Worm (Caenorhabditis elegans): Measurements from ENCODE around the gene F38B7.3.

F38B7.3 gene

DNA sequence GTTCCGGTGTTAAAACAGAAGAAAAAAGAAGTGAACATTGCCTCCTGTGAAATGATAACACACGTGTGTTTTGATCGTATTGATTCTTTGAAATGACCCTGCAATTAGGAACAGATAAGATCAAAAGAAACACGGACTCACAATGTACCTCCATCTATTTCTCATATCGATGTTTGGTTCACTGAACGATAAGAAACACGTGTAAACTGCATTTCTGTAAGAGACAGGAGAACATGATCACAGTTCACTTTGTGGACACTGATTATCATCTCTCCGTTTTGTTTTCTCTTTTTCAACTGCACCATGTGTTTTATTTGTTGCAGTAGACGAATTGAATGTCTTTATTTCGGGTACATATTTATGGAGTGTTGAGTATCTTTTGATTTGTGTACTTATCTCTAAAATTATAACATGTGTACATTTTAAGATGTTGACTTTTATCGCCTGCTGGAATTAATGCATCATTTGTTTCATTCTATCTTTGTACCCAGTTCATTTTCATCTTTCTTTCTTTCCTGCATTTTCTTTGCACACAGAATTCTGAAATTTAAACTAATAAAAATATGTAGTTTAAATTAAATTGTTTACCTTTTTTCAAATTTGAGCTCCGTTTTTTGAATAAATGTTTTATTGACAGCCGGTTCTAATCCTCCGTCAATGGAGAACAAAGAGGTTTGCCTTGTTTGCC lies 24.0 kb downstream of the F38B7.3 start, which contains the start of the genes H12C20.7 and nhr-68:
Gene H12C20.7 (minus strand): TSS at position 188 of the 688 bp plus-strand sequence.
Gene nhr-68 (plus strand): TSS at position 638 of the 688 bp plus-strand sequence.
- no peak for TF ChIP-seq ztf-29 (GFP tag; IDR thresholded peaks at IDR 0.05)
- TF ChIP-seq flt-1 (GFP tag; IDR thresholded peaks at IDR 0.05), result no peak
- no peak for TF ChIP-seq ztf-23 (GFP tag; IDR thresholded peaks at IDR 0.05)
- no peak for TF ChIP-seq cog-1 (tag; optimal IDR thresholded peaks at IDR 0.05)
- TF ChIP-seq T22C8.4 (GFP tag; IDR thresholded peaks at IDR 0.05), result no peak
- TF ChIP-seq tab-1 (GFP tag; IDR thresholded peaks at IDR 0.05), result no peak
- TF ChIP-seq med-1 (GFP tag; optimal IDR thresholded peaks at IDR 0.05; ENCODE audit: insufficient read depth), result no peak
- TF ChIP-seq ref-1 (GFP tag; conservative IDR thresholded peaks at IDR 0.05), result no peak
- no peak for TF ChIP-seq klf-2 (GFP tag; conservative IDR thresholded peaks at IDR 0.05)

DNA sequence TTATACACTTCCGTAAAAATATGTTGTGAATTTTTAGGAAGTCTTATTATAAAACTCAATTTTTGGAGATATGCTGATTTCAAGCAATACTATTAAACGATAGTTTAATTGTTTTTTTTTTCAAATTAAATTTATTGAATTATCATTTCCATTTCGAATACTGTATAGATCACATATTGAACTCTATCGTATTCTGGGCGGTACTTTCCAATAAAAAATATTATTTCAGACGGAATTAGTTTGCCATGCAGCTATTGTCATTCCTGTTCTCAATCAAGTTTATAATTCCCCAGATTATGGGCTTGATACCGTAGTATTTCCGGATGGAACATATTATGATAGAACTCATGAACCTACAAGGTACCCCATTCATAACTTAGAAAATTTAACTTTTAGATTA lies 25.7 kb downstream of the F38B7.3 start:
- no peak for TF ChIP-seq med-1 (GFP tag; optimal IDR thresholded peaks at IDR 0.05; ENCODE audit: insufficient read depth)
- TF ChIP-seq klf-2 (GFP tag; conservative IDR thresholded peaks at IDR 0.05), result no peak
- TF ChIP-seq flt-1 (GFP tag; IDR thresholded peaks at IDR 0.05), result no peak
- TF ChIP-seq tab-1 (GFP tag; IDR thresholded peaks at IDR 0.05), result no peak
- TF ChIP-seq ztf-23 (GFP tag; IDR thresholded peaks at IDR 0.05), result no peak
- no peak for TF ChIP-seq ztf-29 (GFP tag; IDR thresholded peaks at IDR 0.05)
- no peak for TF ChIP-seq ref-1 (GFP tag; conservative IDR thresholded peaks at IDR 0.05)
- TF ChIP-seq T22C8.4 (GFP tag; IDR thresholded peaks at IDR 0.05), result no peak
- TF ChIP-seq cog-1 (tag; optimal IDR thresholded peaks at IDR 0.05), result no peak

DNA sequence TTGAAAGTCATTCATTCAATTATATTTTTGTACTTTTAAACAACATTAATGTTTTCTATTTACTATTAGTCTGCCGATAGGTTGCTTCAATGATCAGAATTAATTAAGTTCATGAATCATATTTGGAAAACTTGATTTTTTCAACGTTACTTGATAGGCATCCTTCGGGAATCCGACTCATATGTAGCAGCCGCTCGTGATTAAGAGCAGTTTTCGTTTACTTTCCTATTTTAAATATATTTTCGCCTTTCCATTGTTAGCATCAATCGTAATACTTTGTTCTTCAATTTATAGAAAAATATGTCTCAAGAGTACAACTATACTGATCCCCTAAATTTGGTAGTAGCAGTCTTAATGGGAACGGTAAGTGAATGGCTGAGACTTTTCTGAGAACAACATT lies 31.9 kb downstream of the F38B7.3 start, which contains the start of gene srx-90:
Gene srx-90 (plus strand): TSS at position 301 of the 400 bp plus-strand sequence.
- TF ChIP-seq ztf-23 (GFP tag; IDR thresholded peaks at IDR 0.05) (no peak), T22C8.4 (GFP tag; IDR thresholded peaks at IDR 0.05) (no peak), klf-2 (GFP tag; conservative IDR thresholded peaks at IDR 0.05) (no peak), cog-1 (tag; optimal IDR thresholded peaks at IDR 0.05) (no peak), tab-1 (GFP tag; IDR thresholded peaks at IDR 0.05) (no peak), flt-1 (GFP tag; IDR thresholded peaks at IDR 0.05) (no peak), med-1 (GFP tag; optimal IDR thresholded peaks at IDR 0.05; ENCODE audit: insufficient read depth) (no peak), ztf-29 (GFP tag; IDR thresholded peaks at IDR 0.05) (no peak), ref-1 (GFP tag; conservative IDR thresholded peaks at IDR 0.05) (no peak)

DNA sequence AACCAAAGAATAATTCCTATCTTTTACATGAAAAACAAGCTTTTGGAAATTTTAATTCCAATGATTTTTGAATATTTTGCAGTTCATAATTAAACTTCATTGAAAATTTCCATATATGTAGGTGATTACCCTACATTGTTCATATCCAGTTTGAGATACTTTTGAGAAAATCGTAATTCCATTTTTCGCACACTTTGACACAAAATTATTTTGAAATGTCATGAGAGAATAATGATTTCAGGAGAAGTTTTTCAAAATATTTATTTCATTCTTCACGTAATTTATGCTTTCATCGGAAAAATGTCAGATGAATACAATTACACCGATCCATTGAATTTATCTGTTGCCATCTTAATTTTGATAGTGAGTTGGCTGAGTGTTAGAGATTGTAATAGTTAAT lies 34.3 kb downstream of the F38B7.3 start, which contains the start of gene srx-88:
Gene srx-88 (plus strand): TSS at position 301 of the 400 bp plus-strand sequence.
- TF ChIP-seq ztf-29 (GFP tag; IDR thresholded peaks at IDR 0.05) (no peak), klf-2 (GFP tag; conservative IDR thresholded peaks at IDR 0.05) (no peak), med-1 (GFP tag; optimal IDR thresholded peaks at IDR 0.05; ENCODE audit: insufficient read depth) (no peak), ref-1 (GFP tag; conservative IDR thresholded peaks at IDR 0.05) (no peak), T22C8.4 (GFP tag; IDR thresholded peaks at IDR 0.05) (no peak), ztf-23 (GFP tag; IDR thresholded peaks at IDR 0.05) (no peak), tab-1 (GFP tag; IDR thresholded peaks at IDR 0.05) (no peak), flt-1 (GFP tag; IDR thresholded peaks at IDR 0.05) (no peak), cog-1 (tag; optimal IDR thresholded peaks at IDR 0.05) (no peak)

DNA sequence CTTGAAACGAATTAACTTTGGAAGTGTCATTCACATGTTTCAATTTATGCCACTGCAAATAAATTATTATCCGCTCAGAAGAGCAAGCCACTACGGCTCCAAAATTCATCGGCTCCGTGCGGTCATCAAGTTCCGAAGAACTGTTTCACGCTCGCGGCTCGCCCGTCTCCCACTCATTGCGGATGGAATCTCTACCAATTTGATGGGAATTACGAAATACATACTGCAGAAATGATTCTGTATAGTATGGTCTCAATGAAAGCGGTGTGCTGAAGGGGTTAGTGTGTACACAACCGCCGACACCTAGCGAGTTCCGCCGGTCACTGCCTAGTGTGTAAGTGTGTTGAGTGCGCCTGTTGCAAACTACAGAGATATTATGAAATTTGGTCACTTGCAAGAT lies 36.2 kb downstream of the F38B7.3 start:
- TF ChIP-seq ref-1 (GFP tag; conservative IDR thresholded peaks at IDR 0.05) (no peak), cog-1 (tag; optimal IDR thresholded peaks at IDR 0.05) (no peak), ztf-29 (GFP tag; IDR thresholded peaks at IDR 0.05) (no peak), tab-1 (GFP tag; IDR thresholded peaks at IDR 0.05) (no peak), flt-1 (GFP tag; IDR thresholded peaks at IDR 0.05) (no peak), ztf-23 (GFP tag; IDR thresholded peaks at IDR 0.05) (no peak), med-1 (GFP tag; optimal IDR thresholded peaks at IDR 0.05; ENCODE audit: insufficient read depth) (no peak), klf-2 (GFP tag; conservative IDR thresholded peaks at IDR 0.05) (no peak), T22C8.4 (GFP tag; IDR thresholded peaks at IDR 0.05) (no peak)

DNA sequence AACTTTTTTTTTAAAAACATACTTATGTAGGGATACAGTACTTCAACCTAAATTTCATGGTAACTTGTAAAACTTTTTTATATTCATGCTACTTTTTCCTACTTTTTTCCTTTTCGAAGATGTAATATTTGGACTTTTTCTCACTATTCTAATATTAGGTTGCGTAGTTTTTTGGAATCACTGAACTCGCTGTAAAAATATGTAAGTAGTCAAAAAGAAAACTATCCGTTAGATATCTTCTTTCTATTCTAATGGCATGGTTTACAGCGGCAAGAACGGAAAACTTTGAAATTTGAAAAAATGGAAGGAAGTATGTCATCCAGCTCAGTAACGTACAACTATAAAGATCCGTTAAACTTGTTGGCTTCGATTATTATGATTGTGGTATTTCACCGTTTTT lies 40.5 kb downstream of the F38B7.3 start, which contains the start of gene srx-82:
Gene srx-82 (plus strand): TSS at position 301 of the 400 bp plus-strand sequence.
- TF ChIP-seq T22C8.4 (GFP tag; IDR thresholded peaks at IDR 0.05), result no peak
- TF ChIP-seq ztf-23 (GFP tag; IDR thresholded peaks at IDR 0.05), result no peak
- TF ChIP-seq flt-1 (GFP tag; IDR thresholded peaks at IDR 0.05), result no peak
- TF ChIP-seq med-1 (GFP tag; optimal IDR thresholded peaks at IDR 0.05; ENCODE audit: insufficient read depth), result no peak
- TF ChIP-seq klf-2 (GFP tag; conservative IDR thresholded peaks at IDR 0.05), result no peak
- no peak for TF ChIP-seq cog-1 (tag; optimal IDR thresholded peaks at IDR 0.05)
- TF ChIP-seq ref-1 (GFP tag; conservative IDR thresholded peaks at IDR 0.05), result no peak
- TF ChIP-seq tab-1 (GFP tag; IDR thresholded peaks at IDR 0.05), result no peak

DNA sequence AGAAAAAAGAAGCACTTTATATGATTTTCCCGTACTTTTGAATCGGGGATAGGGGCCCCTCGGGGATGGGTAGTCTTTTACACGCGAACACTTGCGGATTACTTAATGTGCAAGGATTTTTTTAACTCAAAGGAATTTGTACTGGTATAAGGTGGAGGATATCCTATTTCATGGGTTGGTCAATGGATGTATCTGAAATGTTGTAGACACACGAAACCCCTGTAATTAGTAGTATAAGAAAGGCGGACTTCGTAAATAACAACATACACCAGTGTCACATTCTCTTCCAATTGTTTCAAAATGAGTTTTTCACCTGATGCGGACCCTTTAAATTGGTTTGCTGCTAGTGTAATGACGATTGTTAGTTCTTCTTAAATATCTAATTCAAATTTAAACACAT lies 44.5 kb downstream of the F38B7.3 start, which contains the start of gene srx-80:
Gene srx-80 (plus strand): TSS at position 301 of the 400 bp plus-strand sequence.
- TF ChIP-seq ztf-23 (GFP tag; IDR thresholded peaks at IDR 0.05) (no peak), flt-1 (GFP tag; IDR thresholded peaks at IDR 0.05) (no peak), klf-2 (GFP tag; conservative IDR thresholded peaks at IDR 0.05) (no peak), ref-1 (GFP tag; conservative IDR thresholded peaks at IDR 0.05) (no peak), T22C8.4 (GFP tag; IDR thresholded peaks at IDR 0.05) (no peak), med-1 (GFP tag; optimal IDR thresholded peaks at IDR 0.05; ENCODE audit: insufficient read depth) (no peak), tab-1 (GFP tag; IDR thresholded peaks at IDR 0.05) (no peak), ztf-29 (GFP tag; IDR thresholded peaks at IDR 0.05) (no peak), cog-1 (tag; optimal IDR thresholded peaks at IDR 0.05) (no peak)

DNA sequence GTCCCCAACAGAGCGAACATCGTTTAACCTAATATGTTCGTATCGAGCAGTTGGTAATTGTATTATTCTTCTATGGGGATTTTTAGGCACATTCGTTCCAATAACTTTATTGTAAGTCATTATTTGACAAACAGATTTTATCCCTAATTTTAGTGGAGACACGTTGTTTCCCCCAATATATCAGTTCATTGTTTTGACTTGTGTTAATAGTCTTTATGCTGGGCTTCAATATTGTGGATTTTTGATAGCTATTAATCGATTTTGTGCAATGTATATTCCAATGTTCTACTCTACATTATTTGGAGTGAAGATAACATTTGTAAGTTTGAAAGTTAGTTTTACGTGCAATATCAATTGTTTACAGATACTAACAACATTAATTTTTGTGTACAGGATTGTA lies 45.0 kb downstream of the F38B7.3 start:
- TF ChIP-seq ztf-23 (GFP tag; IDR thresholded peaks at IDR 0.05) (no peak), T22C8.4 (GFP tag; IDR thresholded peaks at IDR 0.05) (no peak), klf-2 (GFP tag; conservative IDR thresholded peaks at IDR 0.05) (no peak)

DNA sequence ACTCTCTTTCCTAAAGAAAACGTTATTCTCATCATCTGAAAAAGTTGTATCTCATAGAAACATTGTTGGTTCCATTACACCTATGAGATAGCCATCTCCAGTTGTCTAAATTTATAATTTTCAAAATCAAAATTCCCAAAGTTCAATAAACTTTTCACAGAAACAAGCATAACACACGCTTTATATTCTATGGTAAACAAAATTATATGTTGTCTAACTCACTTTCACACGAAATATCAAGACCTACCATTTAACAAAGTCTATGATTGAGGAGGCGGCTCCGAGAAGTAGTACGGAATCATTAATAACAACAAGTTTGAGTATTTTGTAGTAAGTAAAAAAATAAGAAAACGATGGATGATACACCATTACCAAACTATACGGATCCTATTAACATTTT lies 49.9 kb downstream of the F38B7.3 start, which contains the start of gene srx-84:
Gene srx-84 (plus strand): TSS at position 301 of the 400 bp plus-strand sequence.
- TF ChIP-seq ztf-29 (GFP tag; IDR thresholded peaks at IDR 0.05) (no peak), cog-1 (tag; optimal IDR thresholded peaks at IDR 0.05) (no peak), tab-1 (GFP tag; IDR thresholded peaks at IDR 0.05) (no peak), ztf-23 (GFP tag; IDR thresholded peaks at IDR 0.05) (no peak), ref-1 (GFP tag; conservative IDR thresholded peaks at IDR 0.05) (no peak), klf-2 (GFP tag; conservative IDR thresholded peaks at IDR 0.05) (no peak), flt-1 (GFP tag; IDR thresholded peaks at IDR 0.05) (no peak), med-1 (GFP tag; optimal IDR thresholded peaks at IDR 0.05; ENCODE audit: insufficient read depth) (no peak), T22C8.4 (GFP tag; IDR thresholded peaks at IDR 0.05) (no peak)
